Worm (Caenorhabditis elegans): ENCODE measurements around the gene C07B5.4.

DNA sequence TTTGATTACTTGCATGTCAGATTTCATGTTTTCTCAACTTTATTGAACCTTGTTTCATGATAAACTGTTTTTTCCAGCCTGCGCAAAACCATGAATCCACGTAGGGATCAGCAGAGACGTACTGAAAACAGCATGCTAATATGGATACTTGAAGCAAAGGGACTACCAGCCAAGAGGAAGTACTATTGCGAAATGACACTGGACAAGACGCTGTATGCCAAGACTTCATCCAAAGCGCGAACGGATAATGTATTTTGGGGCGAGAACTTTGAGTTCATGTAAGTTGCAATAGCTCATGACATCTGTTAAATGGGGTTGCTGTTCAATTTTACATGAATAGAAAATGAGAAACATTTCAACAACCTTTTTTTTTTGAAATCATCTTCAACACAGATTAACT is 19.0 kb upstream of the C07B5.4 start:
- TF ChIP-seq him-1 (tag; optimal IDR thresholded peaks at IDR 0.05): no peak
- TF ChIP-seq dao-5 (tag; optimal IDR thresholded peaks at IDR 0.05): no peak

Data from whole organism, L4/young adult.